Worm (Caenorhabditis elegans): ENCODE measurements around the gene Y56A3A.33.
A peak's percentile ranks its signal among the peaks of the same experiment; 100 is the strongest.

The Y56A3A.33 gene

ce11 chrIII:12013718-12014117, 11.0 kb upstream of the Y56A3A.33 start:
- peak; percentile 68 for TF ChIP-seq ceh-28 (tag; optimal IDR thresholded peaks at IDR 0.05)
- TF ChIP-seq vab-7 (GFP tag; IDR thresholded peaks at IDR 0.05): no peak

ce11 chrIII:12013054-12013453, 10.3 kb upstream of the Y56A3A.33 start:
- no peak for TF ChIP-seq tra-1 (GFP tag; IDR thresholded peaks at IDR 0.05)
- TF ChIP-seq daf-16 (GFP tag; optimal IDR thresholded peaks at IDR 0.05): no peak
- TF ChIP-seq daf-16 (tag; optimal IDR thresholded peaks at IDR 0.05): no peak
- no peak for TF ChIP-seq dmd-8 (GFP tag; IDR thresholded peaks at IDR 0.05)
- no peak for TF ChIP-seq sdz-12 (GFP tag; optimal IDR thresholded peaks at IDR 0.05)
- peak; percentile 9 for TF ChIP-seq mxl-3 (GFP tag; optimal IDR thresholded peaks at IDR 0.05)
- peak; percentile 51 for TF ChIP-seq aha-1 (tag)
- TF ChIP-seq zfp-2 (tag; optimal IDR thresholded peaks at IDR 0.05): no peak
- TF ChIP-seq nhr-11 (tag; optimal IDR thresholded peaks at IDR 0.05): no peak
- peak; percentile 9 for TF ChIP-seq nhr-28 (tag; optimal IDR thresholded peaks at IDR 0.05)

ce11 chrIII:12009764-12010163, 7.0 kb upstream of the Y56A3A.33 start:
- no peak for TF ChIP-seq php-3 (GFP tag; IDR thresholded peaks at IDR 0.05)
- TF ChIP-seq hlh-30 (tag; optimal IDR thresholded peaks at IDR 0.05; ENCODE audit: insufficient read depth): peak; percentile 39

ce11 chrIII:12009321-12009720, 6.6 kb upstream of the Y56A3A.33 start:
- TF ChIP-seq egl-27 (tag; optimal IDR thresholded peaks at IDR 0.05) (no peak), dpl-1 (GFP tag; optimal IDR thresholded peaks at IDR 0.05) (no peak), aha-1 (tag) (peak; percentile 91), T26A8.4 (GFP tag; IDR thresholded peaks at IDR 0.05) (no peak), tag-97 (GFP tag; IDR thresholded peaks at IDR 0.05) (no peak), lin-39 (tag; optimal IDR thresholded peaks at IDR 0.05) (no peak), lin-13 (GFP tag; optimal IDR thresholded peaks at IDR 0.05) (no peak), dmd-9 (GFP tag; IDR thresholded peaks at IDR 0.05) (no peak), unc-62 (GFP tag; optimal IDR thresholded peaks at IDR 0.05 in 1 of 2) (peak in 1 of 2 experiments; percentile 1), unc-62 (tag; optimal IDR thresholded peaks at IDR 0.05) (no peak)

ce11 chrIII:12005871-12006358, 3.2 kb upstream of the Y56A3A.33 start:
- TF ChIP-seq dmd-6 (GFP tag; IDR thresholded peaks at IDR 0.05) (peak; percentile 28; the same call in 1 of the 2 replicates), aha-1 (tag) (peak; percentile 28)

ce11 chrIII:12005052-12005451, 2.3 kb upstream of the Y56A3A.33 start:
- TF ChIP-seq nhr-28 (tag; optimal IDR thresholded peaks at IDR 0.05): peak; percentile 77
- peak; percentile 50 for TF ChIP-seq hlh-30 (tag; optimal IDR thresholded peaks at IDR 0.05; ENCODE audit: insufficient read depth)

ce11 chrIII:12003264-12003663, 514 bp upstream of the Y56A3A.33 start:
- TF ChIP-seq pha-4 (GFP tag; IDR thresholded peaks at IDR 0.05): no peak; the same call in 1 of the 2 replicates
- TF ChIP-seq pha-4 (tag; optimal IDR thresholded peaks at IDR 0.05): peak; percentile 19
- TF ChIP-seq rbr-2 (tag; optimal IDR thresholded peaks at IDR 0.05): peak; percentile 24
- peak; percentile 59 for TF ChIP-seq nhr-10 (tag; optimal IDR thresholded peaks at IDR 0.05)
- TF ChIP-seq mep-1 (tag; optimal IDR thresholded peaks at IDR 0.05): peak; percentile 56
- TF ChIP-seq nhr-77 (tag; optimal IDR thresholded peaks at IDR 0.05): peak; percentile 74
- TF ChIP-seq lin-38 (GFP tag; IDR thresholded peaks at IDR 0.05): peak; percentile 23
- peak; percentile 25 for TF ChIP-seq lin-13 (GFP tag; optimal IDR thresholded peaks at IDR 0.05)
- peak; percentile 55 to 58 for TF ChIP-seq unc-62 (GFP tag; optimal IDR thresholded peaks at IDR 0.05 in 1 of 2)
- TF ChIP-seq unc-62 (tag; optimal IDR thresholded peaks at IDR 0.05): no peak
- no peak for TF ChIP-seq ctbp-1 (GFP tag; IDR thresholded peaks at IDR 0.05)
- peak; percentile 79 for TF ChIP-seq mes-2 (tag; optimal IDR thresholded peaks at IDR 0.05; ENCODE audit: poor library complexity, severe bottlenecking)
- no peak for TF ChIP-seq ceh-28 (tag; optimal IDR thresholded peaks at IDR 0.05)
- TF ChIP-seq jun-1 (tag; optimal IDR thresholded peaks at IDR 0.05): peak; percentile 25
- TF ChIP-seq ceh-32 (tag; optimal IDR thresholded peaks at IDR 0.05; ENCODE audit: poor library complexity): no peak
- peak; percentile 11 to 38 for TF ChIP-seq lsy-2 (tag; optimal IDR thresholded peaks at IDR 0.05)
- TF ChIP-seq nhr-237 (tag; optimal IDR thresholded peaks at IDR 0.05): no peak
- no peak for TF ChIP-seq lir-3 (tag; optimal IDR thresholded peaks at IDR 0.05)
- peak; percentile 36 for TF ChIP-seq nhr-6 (tag; optimal IDR thresholded peaks at IDR 0.05)
- TF ChIP-seq dmd-6 (GFP tag; IDR thresholded peaks at IDR 0.05): peak; percentile 92
- TF ChIP-seq zip-11 (GFP tag; IDR thresholded peaks at IDR 0.05): no peak
- no peak for TF ChIP-seq Y5F2A.4 (GFP tag; optimal IDR thresholded peaks at IDR 0.05)
